3 worm cellular contexts compared by ENCODE assay signal in the genomic region with DNA sequence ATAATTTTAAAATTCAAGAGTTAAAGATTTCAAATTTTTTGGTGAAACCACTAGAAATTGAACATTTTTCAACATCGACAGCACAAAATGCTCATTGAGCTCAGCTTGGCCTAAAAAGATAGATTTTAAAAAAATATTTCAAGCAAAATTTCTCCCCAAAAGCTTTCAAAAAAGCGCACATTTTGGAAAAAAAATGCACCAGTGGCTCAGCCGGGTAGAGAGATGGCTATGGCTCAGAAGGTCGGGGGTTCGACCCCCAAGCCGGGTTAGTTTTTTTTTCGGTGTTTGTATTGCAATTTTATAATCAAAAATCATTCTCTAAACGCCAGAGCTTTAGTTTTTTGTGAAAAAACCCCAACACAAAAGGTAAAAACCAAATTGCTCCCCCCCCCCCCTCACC.
TF ChIP-seq lines count a peak whose summit lies in the region.

No protein-coding gene starts in this region.

TF ChIP-seq in whole organism, L1 larva, 84 proteins besides CTCF, POLR2A, EP300 and RAD21:
- TF ChIP-seq grh-1 (GFP tag; IDR thresholded peaks at IDR 0.05; lab: Robert Waterston, UW) (no peak), nhr-19 (GFP tag; conservative IDR thresholded peaks at IDR 0.05; lab: Robert Waterston, UW) (0 out of 2 replicates have a peak, but pooled peaks have one; percentile 2)

TF ChIP-seq in whole organism, L4 larva, 104 proteins besides CTCF, POLR2A, EP300 and RAD21:
- TF ChIP-seq set-16 (GFP tag; IDR thresholded peaks at IDR 0.05; lab: Robert Waterston, UW) (0 out of 2 replicates have a peak, but pooled peaks have one; percentile 11), lin-38 (GFP tag; IDR thresholded peaks at IDR 0.05; lab: Robert Waterston, UW) (peak; percentile 42; the same call in 1 of the 2 replicates), hlh-30 (tag; optimal IDR thresholded peaks at IDR 0.05; lab: Kevin White, UChicago; ENCODE audit: insufficient read depth) (no peak)
TF ChIP-seq in whole organism, L4 larva: peak in this region for 2.

TF ChIP-seq in whole organism, young adult, 124 proteins besides CTCF, POLR2A, EP300 and RAD21:
- TF ChIP-seq let-526 (GFP tag; IDR thresholded peaks at IDR 0.05; lab: Robert Waterston, UW): no peak
- TF ChIP-seq hmg-20 (GFP tag; IDR thresholded peaks at IDR 0.05; lab: Robert Waterston, UW): no peak
- TF ChIP-seq hlh-12 (tag; optimal IDR thresholded peaks at IDR 0.05; lab: Kevin White, UChicago): no peak
- TF ChIP-seq rec-8 (tag; optimal IDR thresholded peaks at IDR 0.05; lab: Kevin White, UChicago): peak in 1 of 2 experiments; percentile 2
- no peak for TF ChIP-seq repo-1 (tag; optimal IDR thresholded peaks at IDR 0.05; lab: Kevin White, UChicago)
- TF ChIP-seq C17E4.6 (GFP tag; IDR thresholded peaks at IDR 0.05; lab: Robert Waterston, UW): no peak
- TF ChIP-seq hlh-26 (GFP tag; conservative IDR thresholded peaks at IDR 0.05; lab: Robert Waterston, UW): no peak
- TF ChIP-seq ztf-22 (GFP tag; optimal IDR thresholded peaks at IDR 0.05; lab: Kevin White, UChicago): no peak
- TF ChIP-seq B0261.1 (tag; optimal IDR thresholded peaks at IDR 0.05; lab: Kevin White, UChicago): peak; percentile 49
- no peak for TF ChIP-seq F23B12.7 (tag; optimal IDR thresholded peaks at IDR 0.05; lab: Kevin White, UChicago; ENCODE audit: insufficient read depth)
- no peak for TF ChIP-seq unc-62 (GFP tag; optimal IDR thresholded peaks at IDR 0.05; lab: Kevin White, UChicago)
- TF ChIP-seq atf-7 (tag; optimal IDR thresholded peaks at IDR 0.05; lab: Kevin White, UChicago): no peak
- TF ChIP-seq K12H6.12 (tag; optimal IDR thresholded peaks at IDR 0.05; lab: Kevin White, UChicago): no peak
- TF ChIP-seq athp-1 (tag; optimal IDR thresholded peaks at IDR 0.05; lab: Kevin White, UChicago): no peak
- TF ChIP-seq rpc-1 (optimal IDR thresholded peaks at IDR 0.05; lab: Kevin White, UChicago): peak; percentile 45
- peak; percentile 71 for TF ChIP-seq rpc-1 (tag; optimal IDR thresholded peaks at IDR 0.05; lab: Kevin White, UChicago)
- TF ChIP-seq Y67H2A.10 (GFP tag; conservative IDR thresholded peaks at IDR 0.05; lab: Robert Waterston, UW): no peak
- no peak for TF ChIP-seq ztf-28 (GFP tag; IDR thresholded peaks at IDR 0.05; lab: Robert Waterston, UW)
- no peak for TF ChIP-seq madf-8 (GFP tag; conservative IDR thresholded peaks at IDR 0.05; lab: Robert Waterston, UW)
- TF ChIP-seq nfyb-1 (GFP tag; IDR thresholded peaks at IDR 0.05; lab: Robert Waterston, UW): no peak
- no peak for TF ChIP-seq F57C9.4 (tag; optimal IDR thresholded peaks at IDR 0.05; lab: Kevin White, UChicago)
- peak; percentile 7 for TF ChIP-seq ztf-18 (tag; optimal IDR thresholded peaks at IDR 0.05; lab: Kevin White, UChicago)
- no peak for TF ChIP-seq aptf-2 (GFP tag; conservative IDR thresholded peaks at IDR 0.05; lab: Robert Waterston, UW)
- no peak for TF ChIP-seq T07F8.4 (tag; optimal IDR thresholded peaks at IDR 0.05; lab: Kevin White, UChicago)
- TF ChIP-seq cebp-2 (GFP tag; IDR thresholded peaks at IDR 0.05; lab: Robert Waterston, UW): no peak
- TF ChIP-seq F39B2.1 (GFP tag; IDR thresholded peaks at IDR 0.05; lab: Robert Waterston, UW): no peak
- peak; percentile 77 for TF ChIP-seq tbp1 (GFP tag; optimal IDR thresholded peaks at IDR 0.05; lab: Kevin White, UChicago)
- no peak for TF ChIP-seq ceh-79 (tag; optimal IDR thresholded peaks at IDR 0.05; lab: Kevin White, UChicago)
- no peak for TF ChIP-seq ztf-6 (GFP tag; IDR thresholded peaks at IDR 0.05; lab: Robert Waterston, UW)
